Fruit fly (Drosophila melanogaster): ENCODE results near the gene CG8661.

CG8661 gene

DNA sequence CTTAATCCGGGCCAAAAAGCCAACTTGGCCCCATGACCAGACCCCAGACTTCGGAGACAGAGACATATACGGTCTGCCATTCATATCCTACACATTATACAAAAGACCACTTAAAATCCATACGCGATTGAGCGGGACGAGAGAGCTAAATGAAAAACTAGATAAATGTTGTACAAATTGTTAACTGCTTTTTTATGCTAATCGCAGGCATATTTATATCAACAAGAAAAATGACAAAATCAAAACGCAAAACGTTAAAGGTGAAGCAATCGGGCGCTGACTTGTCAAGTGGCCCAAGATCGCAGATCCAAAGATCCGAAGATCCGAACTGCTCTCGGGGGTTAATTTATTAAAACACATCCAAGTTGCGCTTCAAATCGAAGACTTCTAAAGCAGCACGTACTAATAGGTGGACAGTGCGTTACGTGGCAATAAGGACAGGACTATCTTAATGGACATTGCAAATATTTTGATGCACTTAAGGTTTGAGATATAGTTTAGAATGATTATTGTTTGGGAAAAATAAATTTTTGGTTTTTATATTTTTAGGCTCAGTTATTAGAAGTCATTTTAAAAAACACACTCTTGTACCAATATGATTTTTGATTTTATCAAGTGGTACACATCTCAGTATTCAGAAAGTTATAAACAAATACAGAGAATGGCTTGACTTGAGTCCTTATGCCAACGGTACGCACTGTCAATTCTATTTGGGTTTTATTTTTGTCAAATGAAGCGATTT lies 45.8 kb upstream of the CG8661 start (continued):
- TF ChIP-seq ems (GFP tag; optimal IDR thresholded peaks at IDR 0.05) (peak; percentile 23), grau (tag; optimal IDR thresholded peaks at IDR 0.05) (peak; percentile 75), CG11504 (tag; optimal IDR thresholded peaks at IDR 0.05) (peak; percentile 73), nmo (GFP tag; optimal IDR thresholded peaks at IDR 0.05) (peak; percentile 44), prd (optimal IDR thresholded peaks at IDR 0.05) (no peak), prd (GFP tag; IDR thresholded peaks at IDR 0.05) (peak; percentile 46; the same call in 1 of the 3 replicates), Mrtf (GFP tag; IDR thresholded peaks at IDR 0.05) (0 out of 3 replicates have a peak, but pooled peaks have one; percentile 17), CG13296 (GFP tag; optimal IDR thresholded peaks at IDR 0.05) (peak; percentile 60), CG30403 (GFP tag; optimal IDR thresholded peaks at IDR 0.05) (peak; percentile 53), CG11085 (GFP tag; IDR thresholded peaks at IDR 0.05) (no peak), CG7556 (GFP tag; optimal IDR thresholded peaks at IDR 0.05) (peak; percentile 49), Fer3 (tag; optimal IDR thresholded peaks at IDR 0.05) (peak; percentile 48), BtbVII (GFP tag; optimal IDR thresholded peaks at IDR 0.05) (peak; percentile 30), Nf-YA (GFP tag; IDR thresholded peaks at IDR 0.05) (no peak)

dm6 chrX:17322852-17323251 lies 38.6 kb upstream of the CG8661 start:
- TF ChIP-seq CG4328 (GFP tag; optimal IDR thresholded peaks at IDR 0.05) (no peak), bsh (GFP tag; optimal IDR thresholded peaks at IDR 0.05) (no peak), emc (GFP tag; optimal IDR thresholded peaks at IDR 0.05) (no peak), tap (tag; optimal IDR thresholded peaks at IDR 0.05) (no peak), CG7987 (GFP tag; optimal IDR thresholded peaks at IDR 0.05) (no peak), CG4854 (GFP tag; optimal IDR thresholded peaks at IDR 0.05) (no peak), CG2875 (GFP tag; optimal IDR thresholded peaks at IDR 0.05) (no peak), amos (GFP tag; IDR thresholded peaks at IDR 0.05; ENCODE audit: partially characterized antibody) (no peak), CG11085 (GFP tag; IDR thresholded peaks at IDR 0.05) (no peak), onecut (GFP tag; IDR thresholded peaks at IDR 0.05) (no peak), CG11247 (GFP tag; IDR thresholded peaks at IDR 0.05) (no peak), Poxn (GFP tag; IDR thresholded peaks at IDR 0.05) (no peak), CG9215 (GFP tag; IDR thresholded peaks at IDR 0.05) (0 out of 2 replicates have a peak, but pooled peaks have one; percentile 14), CG3163 (GFP tag; optimal IDR thresholded peaks at IDR 0.05) (no peak), CG6689 (GFP tag; IDR thresholded peaks at IDR 0.05) (no peak), CG2199 (GFP tag; IDR thresholded peaks at IDR 0.05) (no peak), CG9876 (GFP tag; optimal IDR thresholded peaks at IDR 0.05) (no peak), Med (GFP tag) (peak; percentile 29), CG3407 (GFP tag; optimal IDR thresholded peaks at IDR 0.05) (no peak), CG15696 (tag; optimal IDR thresholded peaks at IDR 0.05) (no peak), dimm (GFP tag; IDR thresholded peaks at IDR 0.05) (no peak), CG9797 (GFP tag; optimal IDR thresholded peaks at IDR 0.05) (no peak), CG5245 (GFP tag; optimal IDR thresholded peaks at IDR 0.05) (no peak), CG10654 (GFP tag; optimal IDR thresholded peaks at IDR 0.05) (no peak), CG1529 (GFP tag; optimal IDR thresholded peaks at IDR 0.05) (no peak), Oaz (GFP tag; IDR thresholded peaks at IDR 0.05) (no peak), CG3726 (GFP tag; IDR thresholded peaks at IDR 0.05) (no peak), CG18619 (GFP tag; optimal IDR thresholded peaks at IDR 0.05) (no peak), dati (GFP tag; IDR thresholded peaks at IDR 0.05) (no peak), nom (GFP tag; optimal IDR thresholded peaks at IDR 0.05) (no peak), sens (GFP tag) (peak; percentile 58), gcm (GFP tag; optimal IDR thresholded peaks at IDR 0.05) (no peak), Six4 (GFP tag; optimal IDR thresholded peaks at IDR 0.05) (no peak), Doc2 (GFP tag; IDR thresholded peaks at IDR 0.05) (no peak), CG4707 (GFP tag; optimal IDR thresholded peaks at IDR 0.05) (no peak), CG4424 (GFP tag; optimal IDR thresholded peaks at IDR 0.05) (no peak), gro (GFP tag; optimal IDR thresholded peaks at IDR 0.05) (no peak)
